Worm (Caenorhabditis elegans) whole organism, dauer: Measurements from ENCODE around the gene cest-35.1.

Experiments
- unc-62 ChIP-seq: sonication (generic microtip); optimal IDR thresholded peaks from 2 replicates; lab custom pipeline; 2017; ENCODE audit warnings: missing biosample characterization, missing genetic modification reagents, missing genetic modification characterization

Gene cest-35.1

ce11 chrV:5243036-5243435 lies at the start of gene cest-35.1:
TSS of gene cest-35.1 (minus strand) at chrV:5243136.
- no peak for TF ChIP-seq unc-62

ce11 chrV:5288676-5289075 lies 45.7 kb upstream of the cest-35.1 start:
- no peak for TF ChIP-seq unc-62

DNA sequence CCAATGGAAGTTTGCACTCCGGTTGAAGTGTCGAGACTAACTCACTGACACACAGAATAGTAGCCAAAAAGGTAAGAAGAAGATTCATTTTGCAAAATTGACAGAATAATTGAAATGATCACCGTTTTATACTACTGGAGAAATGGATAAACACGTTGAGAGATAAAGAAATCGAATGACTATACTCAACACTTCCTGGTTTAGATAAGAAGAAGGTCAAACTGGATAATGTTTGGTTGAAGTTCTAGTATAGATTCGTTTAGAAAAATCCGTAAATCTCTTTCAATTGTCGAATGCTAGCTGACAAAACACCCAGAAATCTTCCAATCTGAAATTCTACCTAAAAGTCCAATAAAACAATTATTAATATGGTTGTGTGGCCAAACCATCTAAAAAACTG lies 44.3 kb upstream of the cest-35.1 start, which contains the start of gene Y49G5A.1:
TSS of gene Y49G5A.1 (minus strand) at position 101 of the 400 bp plus-strand sequence.
- TF ChIP-seq unc-62: no peak

DNA sequence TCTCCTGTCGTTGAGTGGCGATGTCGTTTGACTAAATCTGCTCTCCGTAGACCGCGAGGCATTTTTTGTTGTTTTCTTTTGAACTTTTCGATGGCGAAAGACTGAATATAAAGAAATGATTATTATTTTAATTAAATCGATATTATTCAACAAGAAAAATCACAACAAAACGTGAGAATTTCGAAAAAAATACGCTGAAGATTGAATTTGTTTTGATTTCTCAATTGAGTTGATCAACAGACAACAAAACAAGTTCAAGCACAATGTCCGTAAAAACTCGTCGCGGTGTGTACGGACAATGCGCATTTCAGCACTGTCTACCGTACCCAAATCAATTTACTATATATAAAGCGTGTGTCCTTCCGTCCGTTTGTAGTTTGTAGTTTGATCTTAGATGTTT lies 35.1 kb upstream of the cest-35.1 start, which contains the start of gene B0238.9:
TSS of gene B0238.9 (minus strand) at position 101 of the 400 bp plus-strand sequence.
- no peak for TF ChIP-seq unc-62

ce11 chrV:5275426-5276007 lies 32.6 kb upstream of the cest-35.1 start:
- TF ChIP-seq unc-62: no peak

- TF ChIP-seq unc-62: no peak
These were observed 32.0 kb upstream of the cest-35.1 start for ce11 chrV:5274974-5275373.

DNA sequence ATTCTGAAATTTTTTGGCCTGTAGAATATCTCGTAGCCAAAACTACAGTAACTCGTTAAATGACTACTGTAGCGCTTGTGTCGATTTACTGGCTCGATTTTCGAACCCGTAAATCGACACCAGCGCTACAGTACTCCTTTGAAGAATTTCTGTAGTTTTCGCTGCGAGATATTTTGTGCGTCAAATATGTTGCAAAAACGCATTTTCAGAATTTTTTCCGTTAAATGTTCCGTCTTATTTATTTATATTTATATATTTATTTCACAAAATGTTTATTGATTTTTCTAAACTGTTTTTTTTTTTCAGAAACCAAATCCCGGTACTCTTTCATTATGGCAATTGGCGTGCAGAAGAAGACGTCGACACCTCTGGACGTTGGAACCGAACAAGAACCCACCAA lies 30.8 kb upstream of the cest-35.1 start, which contains the start of gene natc-2:
TSS of gene natc-2 (plus strand) at position 301 of the 400 bp plus-strand sequence.
- TF ChIP-seq unc-62: no peak

- TF ChIP-seq unc-62: no peak
These were observed 30.3 kb upstream of the cest-35.1 start for ce11 chrV:5273241-5273640.

DNA sequence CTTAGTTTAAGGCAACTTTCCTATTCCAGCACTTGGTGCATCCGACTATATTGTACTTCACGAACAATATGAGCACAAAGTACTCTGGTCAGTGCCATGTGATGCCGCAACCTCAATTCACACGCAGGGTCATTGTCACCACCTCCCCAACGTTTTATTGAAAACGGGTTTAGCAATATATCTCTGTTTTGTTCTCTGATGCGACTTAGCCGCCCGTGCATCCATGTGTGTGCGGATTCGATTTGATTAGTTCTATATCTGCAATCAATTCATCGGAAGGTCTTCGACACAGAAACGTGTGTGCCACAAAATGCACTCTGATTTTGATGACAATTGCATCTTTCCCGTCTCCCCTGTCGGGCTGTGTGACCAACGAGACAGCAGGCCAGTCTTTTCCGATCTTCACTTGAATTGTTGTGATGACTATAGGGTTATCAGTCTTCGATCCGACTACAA lies 29.7 kb upstream of the cest-35.1 start:
- no peak for TF ChIP-seq unc-62

- no peak for TF ChIP-seq unc-62
These were observed 29.1 kb upstream of the cest-35.1 start for ce11 chrV:5272034-5272433.

DNA sequence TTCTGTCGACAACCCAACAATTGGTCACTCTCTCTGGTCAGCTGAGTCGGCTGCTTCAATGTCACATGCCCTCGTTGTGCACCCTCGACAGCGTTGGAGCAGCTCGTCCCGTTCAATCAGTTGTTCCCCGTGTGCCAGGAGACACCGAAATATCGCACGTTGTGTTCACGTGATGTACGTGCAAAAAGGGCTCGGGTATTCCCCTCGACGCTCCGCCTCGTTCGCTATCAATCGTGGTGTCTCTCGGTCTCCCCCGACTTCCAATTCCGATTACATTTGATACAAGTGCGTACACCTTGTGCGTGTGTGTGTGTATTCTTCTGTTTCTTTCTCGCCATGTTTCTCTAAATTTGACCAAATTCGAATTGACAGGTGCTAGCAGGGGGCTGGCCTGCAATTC lies 28.6 kb upstream of the cest-35.1 start:
- no peak for TF ChIP-seq unc-62

- TF ChIP-seq unc-62: no peak
These were observed 26.1 kb upstream of the cest-35.1 start, which contains the start of gene penr-1 for ce11 chrV:5269024-5269535. TSS of gene penr-1 (plus strand) at chrV:5269485.

- no peak for TF ChIP-seq unc-62
These were observed 22.6 kb upstream of the cest-35.1 start, which contains the start of the genes srt-69 and B0238.12 for ce11 chrV:5265581-5265980. TSS of gene srt-69 (minus strand) at chrV:5265681. TSS of gene B0238.12 (plus strand) at chrV:5265844.

DNA sequence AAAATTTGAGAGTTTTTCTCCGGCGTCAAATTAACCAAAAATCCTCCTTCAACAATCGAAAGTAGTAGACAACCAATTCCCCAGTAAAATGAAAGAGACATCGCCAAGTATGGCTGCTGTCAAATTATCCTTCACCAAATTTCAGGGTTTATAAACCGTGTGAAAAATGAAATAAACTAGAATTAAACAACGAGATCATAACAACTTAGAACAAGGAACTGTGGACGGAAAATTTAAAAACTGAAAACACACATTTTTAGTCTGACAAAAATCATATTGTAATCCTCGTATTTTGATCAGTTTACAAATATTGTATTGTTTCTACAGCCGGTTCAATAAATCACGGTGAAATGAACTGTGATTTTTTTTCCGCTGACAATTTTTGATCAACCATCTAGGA lies 20.1 kb upstream of the cest-35.1 start, which contains the start of gene cest-30:
TSS of gene cest-30 (minus strand) at position 101 of the 400 bp plus-strand sequence.
- TF ChIP-seq unc-62: no peak

ce11 chrV:5259448-5259847 lies 16.5 kb upstream of the cest-35.1 start, which contains the start of gene srt-70:
TSS of gene srt-70 (minus strand) at chrV:5259548.
- no peak for TF ChIP-seq unc-62

DNA sequence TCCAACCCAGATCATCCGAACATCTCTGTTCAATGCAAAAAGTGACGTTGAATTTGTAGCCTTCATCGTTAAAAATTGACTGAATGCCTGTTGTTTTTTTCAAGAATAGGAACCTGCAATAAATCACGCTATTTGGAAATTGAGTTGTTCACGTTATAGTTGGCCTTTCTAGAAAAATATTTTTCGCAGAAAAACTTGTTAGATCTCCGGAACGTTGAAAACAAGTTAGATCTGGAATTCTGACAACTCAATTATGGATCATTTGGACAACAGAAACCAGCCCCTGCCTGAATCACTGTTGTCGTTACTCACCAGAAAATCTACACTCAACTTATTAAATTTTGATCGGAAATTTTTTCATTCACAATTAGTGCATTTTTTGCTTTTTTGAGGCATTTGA lies 14.4 kb upstream of the cest-35.1 start, which contains the start of gene srt-67:
TSS of gene srt-67 (minus strand) at position 101 of the 400 bp plus-strand sequence.
- TF ChIP-seq unc-62: no peak

DNA sequence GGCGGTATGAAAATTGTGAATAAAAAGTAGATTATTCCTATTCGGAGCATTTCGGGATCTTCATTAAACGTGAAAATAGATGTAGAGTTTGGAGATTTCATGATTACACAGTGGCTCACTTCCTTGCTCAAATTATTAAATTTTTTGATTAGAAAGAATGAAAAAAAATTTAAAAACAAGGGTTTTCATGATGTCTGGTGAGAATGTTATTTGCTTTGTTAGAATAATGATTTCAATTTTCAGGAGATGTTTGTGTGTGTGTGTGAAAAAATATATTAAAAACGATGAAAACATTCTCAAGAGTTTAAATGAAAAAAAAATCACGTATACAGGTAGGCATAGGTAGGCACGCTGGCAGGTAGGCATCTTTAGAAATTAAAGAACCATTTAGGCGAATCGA lies 9.1 kb upstream of the cest-35.1 start, which contains the start of gene srt-68:
TSS of gene srt-68 (minus strand) at position 101 of the 400 bp plus-strand sequence.
- TF ChIP-seq unc-62: no peak

- TF ChIP-seq unc-62: no peak
These were observed 3.0 kb downstream of the cest-35.1 start, which contains the start of gene B0238.15 for ce11 chrV:5239903-5240302. TSS of gene B0238.15 (plus strand) at chrV:5240203.
